Fruit fly (Drosophila melanogaster): ENCODE results near the gene Grx1.

Grx1 gene

DNA sequence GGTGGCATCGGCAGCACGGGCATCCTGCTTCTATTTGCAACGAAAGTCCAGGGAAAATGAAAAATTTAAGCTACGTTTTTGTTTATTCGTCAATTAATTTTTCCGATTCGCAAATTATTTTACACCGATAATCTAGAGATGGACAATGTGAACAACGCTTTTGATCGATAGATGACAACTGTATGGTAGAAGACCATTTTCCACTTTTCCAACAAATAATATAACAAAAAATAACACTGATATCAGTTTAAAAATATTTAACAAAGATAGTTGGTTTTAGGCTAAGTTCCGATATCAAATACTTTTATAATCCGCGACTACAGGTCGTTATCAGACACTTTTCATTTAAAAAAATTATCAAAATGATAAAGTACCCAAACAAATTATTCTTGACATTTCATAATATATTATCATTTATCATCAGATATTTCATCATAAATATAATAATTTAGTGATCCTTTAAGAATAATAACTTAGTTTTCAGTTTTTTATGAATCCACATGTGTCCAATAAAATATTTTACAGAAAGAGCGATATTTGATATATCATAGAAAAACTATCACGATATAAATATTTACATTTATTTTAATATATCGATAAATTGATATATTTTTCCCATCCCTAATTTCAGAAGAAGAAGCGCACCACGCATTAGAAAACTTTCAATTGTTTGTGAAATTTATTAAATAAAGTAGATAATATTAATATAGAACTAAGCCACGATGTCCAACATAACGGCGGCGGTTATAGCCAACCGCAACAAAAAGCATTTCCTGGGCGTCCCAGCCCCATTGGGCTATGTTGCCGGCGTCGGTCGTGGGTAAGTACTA lies 36.0 kb downstream of the Grx1 start, which contains the start of the genes CSN1b and Prp6:
Gene CSN1b, minus strand, starts transcription at position 159 of the 830 bp plus-strand sequence.
Gene Prp6, plus strand, starts transcription at position 601 of the 830 bp plus-strand sequence.
- TF ChIP-seq CG14710 (tag; optimal IDR thresholded peaks at IDR 0.05) = peak; percentile 60
- TF ChIP-seq CG6272 (GFP tag; IDR thresholded peaks at IDR 0.05) = peak; percentile 29; the same call in 1 of the 2 replicates
- TF ChIP-seq Sry-δ (GFP tag; optimal IDR thresholded peaks at IDR 0.05) = peak; percentile 75
- peak; percentile 60 for TF ChIP-seq amos (GFP tag; IDR thresholded peaks at IDR 0.05; ENCODE audit: partially characterized antibody)
- no peak for TF ChIP-seq gfzf (GFP tag; optimal IDR thresholded peaks at IDR 0.05)
- no peak for TF ChIP-seq CG6654 (GFP tag; optimal IDR thresholded peaks at IDR 0.05)
- no peak for TF ChIP-seq maf-S (GFP tag; optimal IDR thresholded peaks at IDR 0.05)
- TF ChIP-seq dysf (GFP tag; IDR thresholded peaks at IDR 0.05) = no peak
- TF ChIP-seq Xbp1 (GFP tag; optimal IDR thresholded peaks at IDR 0.05) = peak; percentile 21
- TF ChIP-seq CG42726 (GFP tag; IDR thresholded peaks at IDR 0.05; ENCODE audit: partially characterized antibody) = 0 out of 2 replicates have a peak, but pooled peaks have one; percentile 41
- no peak for TF ChIP-seq Lim3 (GFP tag; IDR thresholded peaks at IDR 0.05)
- peak; percentile 60; the same call in 2 of the 3 replicates for TF ChIP-seq CG16813 (GFP tag; IDR thresholded peaks at IDR 0.05; ENCODE audit: partially characterized antibody)
- TF ChIP-seq CG17912 (GFP tag; optimal IDR thresholded peaks at IDR 0.05) = no peak
- TF ChIP-seq mam (GFP tag; optimal IDR thresholded peaks at IDR 0.05) = peak; percentile 12
- 0 out of 3 replicates have a peak, but pooled peaks have one; percentile 48 for TF ChIP-seq CG14860 (GFP tag; IDR thresholded peaks at IDR 0.05; ENCODE audit: partially characterized antibody)
- TF ChIP-seq CG12391 (tag; optimal IDR thresholded peaks at IDR 0.05) = peak; percentile 41
- no peak for TF ChIP-seq chm (GFP tag; IDR thresholded peaks at IDR 0.05)
- peak; percentile 77 for TF ChIP-seq row (GFP tag; IDR thresholded peaks at IDR 0.05)
- TF ChIP-seq MESR4 (GFP tag; optimal IDR thresholded peaks at IDR 0.05) = peak; percentile 58
- TF ChIP-seq CG7556 (GFP tag; optimal IDR thresholded peaks at IDR 0.05) = no peak
- no peak for TF ChIP-seq CG6689 (GFP tag; IDR thresholded peaks at IDR 0.05)
- peak; percentile 5 for TF ChIP-seq Hsf (GFP tag; optimal IDR thresholded peaks at IDR 0.05)
- TF ChIP-seq CG8281 (tag; optimal IDR thresholded peaks at IDR 0.05) = no peak
- peak; percentile 67 for TF ChIP-seq zen2 (GFP tag; IDR thresholded peaks at IDR 0.05; ENCODE audit: partially characterized antibody)
- peak; percentile 15 for TF ChIP-seq Hr3 (GFP tag; optimal IDR thresholded peaks at IDR 0.05)
- TF ChIP-seq CG7963 (GFP tag; IDR thresholded peaks at IDR 0.05; ENCODE audit: partially characterized antibody) = peak; percentile 41; the same call in 1 of the 3 replicates
- TF ChIP-seq trem (tag; optimal IDR thresholded peaks at IDR 0.05) = peak; percentile 32
- peak; percentile 37 for TF ChIP-seq CG30403 (GFP tag; optimal IDR thresholded peaks at IDR 0.05)
- TF ChIP-seq Bgb (GFP tag; IDR thresholded peaks at IDR 0.05; ENCODE audit: partially characterized antibody) = peak; percentile 61
- TF ChIP-seq unc-4 (GFP tag; IDR thresholded peaks at IDR 0.05; ENCODE audit: partially characterized antibody) = peak; percentile 49
- TF ChIP-seq NFAT (GFP tag; IDR thresholded peaks at IDR 0.05) = no peak
- TF ChIP-seq Dref (GFP tag; IDR thresholded peaks at IDR 0.05) = peak; percentile 65
- no peak for TF ChIP-seq CG12104 (GFP tag; optimal IDR thresholded peaks at IDR 0.05)
- no peak for TF ChIP-seq CG18011 (GFP tag; optimal IDR thresholded peaks at IDR 0.05)
- TF ChIP-seq CG17385 (GFP tag; optimal IDR thresholded peaks at IDR 0.05) = peak; percentile 82
- TF ChIP-seq CG9797 (GFP tag; optimal IDR thresholded peaks at IDR 0.05) = no peak
- peak; percentile 51; the same call in 1 of the 3 replicates for TF ChIP-seq vnd (GFP tag; IDR thresholded peaks at IDR 0.05; ENCODE audit: partially characterized antibody)
- peak in 1 of 3 experiments; percentile 39 for TF ChIP-seq lola (GFP tag; optimal IDR thresholded peaks at IDR 0.05)
- peak; percentile 64 for TF ChIP-seq MBD-R2 (GFP tag; IDR thresholded peaks at IDR 0.05)
- no peak for TF ChIP-seq Taf1 (GFP tag; IDR thresholded peaks at IDR 0.05)
- TF ChIP-seq CG11695 (GFP tag; IDR thresholded peaks at IDR 0.05) = no peak
- TF ChIP-seq CG30020 (tag; optimal IDR thresholded peaks at IDR 0.05) = peak; percentile 65
- TF ChIP-seq NC2α (GFP tag; optimal IDR thresholded peaks at IDR 0.05) = no peak
- no peak for TF ChIP-seq ab (GFP tag; optimal IDR thresholded peaks at IDR 0.05)
- TF ChIP-seq bbx (GFP tag; IDR thresholded peaks at IDR 0.05; ENCODE audit: partially characterized antibody) = peak; percentile 51
- TF ChIP-seq HLH4C (GFP tag; IDR thresholded peaks at IDR 0.05; ENCODE audit: partially characterized antibody) = peak; percentile 42; the same call in 1 of the 3 replicates
- TF ChIP-seq CG15514 (GFP tag; optimal IDR thresholded peaks at IDR 0.05) = no peak
